Worm (Caenorhabditis elegans) whole organism, L2 larva: ENCODE results near the gene atgl-1.

Source experiments
- C34F6.9 ChIP-seq: fragments of 150-350 bp; optimal IDR thresholded peaks from 2 replicates; lab custom pipeline; 2014; ENCODE audit warnings: missing biosample characterization, missing genetic modification characterization
- F13H6.1 ChIP-seq: sonication (generic microtip); optimal IDR thresholded peaks from 2 replicates; lab custom pipeline; 2016; ENCODE audit warnings: missing genetic modification characterization, missing compliant biosample characterization
- R02D3.7 ChIP-seq: fragments of 150-350 bp; optimal IDR thresholded peaks from 2 replicates; lab custom pipeline; 2014; ENCODE audit warnings: missing biosample characterization, missing genetic modification characterization
- ZK546.5 ChIP-seq: sonication (generic microtip); optimal IDR thresholded peaks from 2 replicates; lab custom pipeline; 2017; ENCODE audit warnings: missing biosample characterization, missing genetic modification characterization
- alr-1 ChIP-seq: fragments of 150-350 bp; optimal IDR thresholded peaks from 2 replicates; lab custom pipeline; 2014; ENCODE audit warnings: missing biosample characterization, missing genetic modification characterization
- ama-1 ChIP-seq: fragments of 150-350 bp; optimal IDR thresholded peaks from 2 replicates; lab custom pipeline; 2018; ENCODE audit warnings: inconsistent platforms
- blmp-1 ChIP-seq: sonication (generic microtip); optimal IDR thresholded peaks from 2 replicates; lab custom pipeline; 2017; ENCODE audit warnings: missing genetic modification characterization, mild to moderate bottlenecking, missing compliant biosample characterization, antibody characterized with exemption, moderate library complexity; ENCODE audit not compliant: insufficient read depth
- ceh-16 ChIP-seq: fragments of 150-350 bp; optimal IDR thresholded peaks from 2 replicates; lab custom pipeline; 2014; ENCODE audit warnings: missing biosample characterization, missing genetic modification characterization
- ceh-82 ChIP-seq: fragments of 150-350 bp; optimal IDR thresholded peaks from 2 replicates; lab custom pipeline; 2014; ENCODE audit warnings: missing biosample characterization, missing genetic modification characterization
- crh-2 ChIP-seq: sonication (generic microtip); optimal IDR thresholded peaks from 2 replicates; lab custom pipeline; 2017; ENCODE audit warnings: missing biosample characterization, missing genetic modification characterization
- dmd-4 ChIP-seq: sonication (generic microtip); optimal IDR thresholded peaks from 2 replicates; lab custom pipeline; 2017; ENCODE audit warnings: missing biosample characterization, missing genetic modification characterization
- egl-27 ChIP-seq: sonication (generic microtip); optimal IDR thresholded peaks from 3 replicates; lab custom pipeline; 2017; ENCODE audit warnings: missing biosample characterization, missing genetic modification reagents, missing genetic modification characterization
- elt-1 ChIP-seq: fragments of 150-350 bp; optimal IDR thresholded peaks from 2 replicates; lab custom pipeline; 2014; ENCODE audit warnings: missing biosample characterization, missing genetic modification characterization
- elt-3 ChIP-seq: sonication (generic microtip); optimal IDR thresholded peaks from 2 replicates; lab custom pipeline; 2017; ENCODE audit warnings: missing biosample characterization, missing genetic modification characterization
- fos-1 ChIP-seq: fragments of 150-350 bp; optimal IDR thresholded peaks from 2 replicates; lab custom pipeline; 2014; ENCODE audit warnings: missing biosample characterization, missing genetic modification characterization
- gmeb-1 ChIP-seq: fragments of 150-350 bp; optimal IDR thresholded peaks from 2 replicates; lab custom pipeline; 2014; ENCODE audit warnings: missing biosample characterization, missing genetic modification characterization
- lin-13 ChIP-seq: fragments of 150-350 bp; optimal IDR thresholded peaks from 2 replicates; lab custom pipeline; 2014; ENCODE audit warnings: missing biosample characterization, missing genetic modification reagents, missing genetic modification characterization
- mab-5 ChIP-seq: fragments of 150-350 bp; optimal IDR thresholded peaks from 2 replicates; lab custom pipeline; 2014; ENCODE audit warnings: missing biosample characterization, missing genetic modification characterization
- mdl-1 ChIP-seq, 2 experiments: fragments of 150-350 bp in 1 of 2; sonication (generic microtip) in 1 of 2; optimal IDR thresholded peaks; 2 replicates each; lab custom pipeline; 2017; ENCODE audit warnings: missing biosample characterization in 2 of 2, missing genetic modification characterization in 2 of 2
- nhr-10 ChIP-seq: sonication (generic microtip); optimal IDR thresholded peaks from 2 replicates; lab custom pipeline; 2017; ENCODE audit warnings: missing biosample characterization, missing genetic modification characterization
- nhr-11 ChIP-seq: fragments of 150-350 bp; optimal IDR thresholded peaks from 2 replicates; lab custom pipeline; 2014; ENCODE audit warnings: missing biosample characterization, missing genetic modification characterization
- nhr-12 ChIP-seq: fragments of 150-350 bp; optimal IDR thresholded peaks from 2 replicates; lab custom pipeline; 2014; ENCODE audit warnings: missing biosample characterization, missing genetic modification characterization
- nhr-129 ChIP-seq: fragments of 150-350 bp; optimal IDR thresholded peaks from 2 replicates; lab custom pipeline; 2014; ENCODE audit warnings: missing biosample characterization, missing genetic modification characterization
- nhr-21 ChIP-seq: fragments of 150-350 bp; optimal IDR thresholded peaks from 2 replicates; lab custom pipeline; 2014; ENCODE audit warnings: missing biosample characterization, missing genetic modification characterization
- nhr-23 ChIP-seq: fragments of 150-350 bp; optimal IDR thresholded peaks from 2 replicates; lab custom pipeline; 2014; ENCODE audit warnings: missing biosample characterization, missing genetic modification reagents, missing genetic modification characterization
- nhr-25 ChIP-seq: fragments of 150-350 bp; sonication (generic microtip); optimal IDR thresholded peaks from 3 replicates; lab custom pipeline; 2014; ENCODE audit warnings: missing biosample characterization, missing genetic modification characterization
- peb-1 ChIP-seq: fragments of 150-350 bp; optimal IDR thresholded peaks from 2 replicates; lab custom pipeline; 2014; ENCODE audit warnings: missing biosample characterization, missing genetic modification characterization
- sem-4 ChIP-seq: fragments of 150-350 bp; optimal IDR thresholded peaks from 2 replicates; lab custom pipeline; 2014; ENCODE audit warnings: missing biosample characterization, missing genetic modification reagents, missing genetic modification characterization
- skn-1 ChIP-seq: sonication (generic microtip); optimal IDR thresholded peaks from 2 replicates; lab custom pipeline; 2017; ENCODE audit warnings: missing biosample characterization, missing genetic modification characterization
- sma-3 ChIP-seq: sonication (generic microtip); optimal IDR thresholded peaks from 2 replicates; lab custom pipeline; 2016; ENCODE audit warnings: missing genetic modification reagents, missing genetic modification characterization, missing compliant biosample characterization
- sma-9 ChIP-seq, 2 experiments: fragments of 150-350 bp in 1 of 2; sonication (generic microtip) in 1 of 2; optimal IDR thresholded peaks; 2 replicates each; lab custom pipeline; 2014 to 2016; ENCODE audit warnings: missing genetic modification characterization in 2 of 2, mild to moderate bottlenecking in 1 of 2, missing biosample characterization in 1 of 2, missing compliant biosample characterization in 1 of 2, missing genetic modification reagents in 1 of 2, moderate library complexity in 1 of 2
- unc-39 ChIP-seq: fragments of 150-350 bp; optimal IDR thresholded peaks from 2 replicates; lab custom pipeline; 2014; ENCODE audit warnings: missing biosample characterization, missing genetic modification characterization
- unc-55 ChIP-seq: fragments of 150-350 bp; sonication (generic microtip); optimal IDR thresholded peaks from 3 replicates; lab custom pipeline; 2014; ENCODE audit warnings: missing biosample characterization, missing genetic modification reagents, missing genetic modification characterization
- unc-62 ChIP-seq: fragments of 150-350 bp; optimal IDR thresholded peaks from 2 replicates; lab custom pipeline; 2014; ENCODE audit warnings: missing biosample characterization, missing genetic modification reagents, missing genetic modification characterization
- ztf-1 ChIP-seq: fragments of 200-800 bp; sonication (Bioruptor generic); conservative IDR thresholded peaks from 2 replicates; pipeline ENCODE4 v1.3.6; 2022; ENCODE audit warnings: missing genetic modification characterization, missing compliant biosample characterization
- ztf-11 ChIP-seq: sonication (generic microtip); optimal IDR thresholded peaks from 2 replicates; lab custom pipeline; 2017; ENCODE audit warnings: missing biosample characterization, missing genetic modification characterization
- ztf-4 ChIP-seq: fragments of 150-350 bp; optimal IDR thresholded peaks from 2 replicates; lab custom pipeline; 2014; ENCODE audit warnings: missing biosample characterization, missing genetic modification characterization

Gene atgl-1

ce11 chrIII:6431766-6432228 lies 12.5 kb upstream of the atgl-1 start, which contains the start of the genes mrps-17 and txdc-9 (continued):
- TF ChIP-seq egl-27 (tag; lab: Kevin White, UChicago) (peak; percentile 13), sma-9 (GFP tag; optimal IDR thresholded peaks at IDR 0.05; lab: Kevin White, UChicago) (peak; percentile 75), sma-9 (tag; optimal IDR thresholded peaks at IDR 0.05; lab: Kevin White, UChicago) (no peak), ztf-4 (tag; lab: Kevin White, UChicago) (peak; percentile 38)

ce11 chrIII:6430834-6431233 lies 11.6 kb upstream of the atgl-1 start, which contains the start of gene popl-1:
popl-1 (minus strand) TSS chrIII:6430934.
- TF ChIP-seq peb-1 (no peak), C34F6.9 (tag; lab: Kevin White, UChicago) (no peak), nhr-12 (tag; lab: Kevin White, UChicago) (no peak)

ce11 chrIII:6427205-6427604 lies 7.9 kb upstream of the atgl-1 start, which contains the start of gene C05D11.8:
C05D11.8 (minus strand) TSS chrIII:6427305.
- TF ChIP-seq nhr-10 (tag; lab: Kevin White, UChicago) (no peak), unc-39 (tag; lab: Kevin White, UChicago) (no peak), ama-1 (no peak), F13H6.1 (no peak), mab-5 (tag; lab: Kevin White, UChicago) (no peak)

- no peak for TF ChIP-seq elt-1 (tag; lab: Kevin White, UChicago)
- TF ChIP-seq egl-27 (tag; lab: Kevin White, UChicago), result no peak
- TF ChIP-seq fos-1 (tag; lab: Kevin White, UChicago), result peak; percentile 51
- TF ChIP-seq sma-9 (GFP tag; optimal IDR thresholded peaks at IDR 0.05; lab: Kevin White, UChicago), result peak; percentile 68
- TF ChIP-seq sma-9 (tag; optimal IDR thresholded peaks at IDR 0.05; lab: Kevin White, UChicago), result no peak
- no peak for TF ChIP-seq gmeb-1 (tag; lab: Kevin White, UChicago)
- peak; percentile 65 for TF ChIP-seq crh-2 (tag; lab: Kevin White, UChicago)
- TF ChIP-seq nhr-25, result peak; percentile 62
Measured at ce11 chrIII:6422721-6423120, 3.5 kb upstream of the atgl-1 start.

ce11 chrIII:6421973-6422511 lies 2.8 kb upstream of the atgl-1 start:
- TF ChIP-seq sma-3 (GFP tag; lab: Kevin White, UChicago) (peak; percentile 41), fos-1 (tag; lab: Kevin White, UChicago) (peak; percentile 68), mdl-1 (tag; optimal IDR thresholded peaks at IDR 0.05; lab: Kevin White, UChicago) (peak in 1 of 2 experiments; percentile 53), skn-1 (tag; lab: Kevin White, UChicago) (no peak), ceh-82 (tag; lab: Kevin White, UChicago) (no peak), nhr-25 (peak; percentile 66), nhr-129 (tag; lab: Kevin White, UChicago) (peak; percentile 40), blmp-1 (peak; percentile 62), ztf-1 (no peak), gmeb-1 (tag; lab: Kevin White, UChicago) (peak; percentile 7), F13H6.1 (peak; percentile 14), nhr-11 (no peak), crh-2 (tag; lab: Kevin White, UChicago) (peak; percentile 72), sma-9 (GFP tag; optimal IDR thresholded peaks at IDR 0.05; lab: Kevin White, UChicago) (peak; percentile 75), sma-9 (tag; optimal IDR thresholded peaks at IDR 0.05; lab: Kevin White, UChicago) (no peak)

- TF ChIP-seq sem-4 (tag; lab: Kevin White, UChicago) (no peak), ama-1 (peak; percentile 44)
Measured at ce11 chrIII:6421473-6421872, 2.2 kb upstream of the atgl-1 start.

- peak; percentile 85 for TF ChIP-seq crh-2 (tag; lab: Kevin White, UChicago)
- no peak for TF ChIP-seq ztf-11 (tag; lab: Kevin White, UChicago)
- TF ChIP-seq ZK546.5, result peak; percentile 24
- TF ChIP-seq unc-39 (tag; lab: Kevin White, UChicago), result no peak
- peak; percentile 83 for TF ChIP-seq mab-5 (tag; lab: Kevin White, UChicago)
- peak; percentile 96 for TF ChIP-seq nhr-21 (tag; lab: Kevin White, UChicago)
- TF ChIP-seq dmd-4 (tag; lab: Kevin White, UChicago), result no peak
- TF ChIP-seq alr-1 (tag; lab: Kevin White, UChicago), result no peak
- TF ChIP-seq nhr-23 (tag; lab: Kevin White, UChicago), result no peak
- TF ChIP-seq egl-27 (tag; lab: Kevin White, UChicago), result peak; percentile 42
- peak; percentile 35 for TF ChIP-seq ztf-4 (tag; lab: Kevin White, UChicago)
- peak; percentile 46 for TF ChIP-seq nhr-10 (tag; lab: Kevin White, UChicago)
- TF ChIP-seq sma-9 (GFP tag; optimal IDR thresholded peaks at IDR 0.05; lab: Kevin White, UChicago), result peak; percentile 97
- no peak for TF ChIP-seq sma-9 (tag; optimal IDR thresholded peaks at IDR 0.05; lab: Kevin White, UChicago)
- TF ChIP-seq unc-55 (GFP tag; lab: Kevin White, UChicago), result peak; percentile 63
- TF ChIP-seq R02D3.7 (tag; lab: Kevin White, UChicago), result no peak
- peak; percentile 59 for TF ChIP-seq lin-13
- TF ChIP-seq elt-1 (tag; lab: Kevin White, UChicago), result peak; percentile 1
- TF ChIP-seq peb-1, result no peak
- TF ChIP-seq ztf-1, result no peak
- TF ChIP-seq C34F6.9 (tag; lab: Kevin White, UChicago), result peak; percentile 88
- no peak for TF ChIP-seq nhr-12 (tag; lab: Kevin White, UChicago)
- peak; percentile 53 for TF ChIP-seq ceh-16 (tag; lab: Kevin White, UChicago)
- peak; percentile 66 for TF ChIP-seq unc-62 (GFP tag; lab: Kevin White, UChicago)
- peak; percentile 92 for TF ChIP-seq nhr-25
- TF ChIP-seq elt-3 (tag; lab: Kevin White, UChicago), result no peak
Measured at ce11 chrIII:6420995-6421404, 1.7 kb upstream of the atgl-1 start.
